Worm (Caenorhabditis elegans) whole organism, L2 larva: ENCODE results near the gene srbc-40.

Experiments
- C34F6.9 ChIP-seq: fragments of 150-350 bp; optimal IDR thresholded peaks from 2 replicates; lab custom pipeline; 2014; ENCODE audit warnings: missing biosample characterization, missing genetic modification characterization
- F13H6.1 ChIP-seq: sonication (generic microtip); optimal IDR thresholded peaks from 2 replicates; lab custom pipeline; 2016; ENCODE audit warnings: missing genetic modification characterization, missing compliant biosample characterization
- R02D3.7 ChIP-seq: fragments of 150-350 bp; optimal IDR thresholded peaks from 2 replicates; lab custom pipeline; 2014; ENCODE audit warnings: missing biosample characterization, missing genetic modification characterization
- Y55F3AM.14 ChIP-seq: fragments of 200-800 bp; sonication (Bioruptor generic); optimal IDR thresholded peaks from 2 replicates; lab custom pipeline; 2018; ENCODE audit warnings: mild to moderate bottlenecking, missing genetic modification characterization, missing compliant biosample characterization
- ZK546.5 ChIP-seq: sonication (generic microtip); optimal IDR thresholded peaks from 2 replicates; lab custom pipeline; 2017; ENCODE audit warnings: missing biosample characterization, missing genetic modification characterization
- alr-1 ChIP-seq: fragments of 150-350 bp; optimal IDR thresholded peaks from 2 replicates; lab custom pipeline; 2014; ENCODE audit warnings: missing biosample characterization, missing genetic modification characterization
- aly-2 ChIP-seq: fragments of 150-350 bp; optimal IDR thresholded peaks from 2 replicates; lab custom pipeline; 2014; ENCODE audit warnings: missing biosample characterization, missing genetic modification characterization
- ama-1 ChIP-seq: fragments of 150-350 bp; optimal IDR thresholded peaks from 2 replicates; lab custom pipeline; 2018; ENCODE audit warnings: inconsistent platforms
- blmp-1 ChIP-seq: sonication (generic microtip); optimal IDR thresholded peaks from 2 replicates; lab custom pipeline; 2017; ENCODE audit warnings: missing genetic modification characterization, mild to moderate bottlenecking, missing compliant biosample characterization, antibody characterized with exemption, moderate library complexity; ENCODE audit not compliant: insufficient read depth
- ceh-16 ChIP-seq: fragments of 150-350 bp; optimal IDR thresholded peaks from 2 replicates; lab custom pipeline; 2014; ENCODE audit warnings: missing biosample characterization, missing genetic modification characterization
- ceh-82 ChIP-seq: fragments of 150-350 bp; optimal IDR thresholded peaks from 2 replicates; lab custom pipeline; 2014; ENCODE audit warnings: missing biosample characterization, missing genetic modification characterization
- crh-2 ChIP-seq: sonication (generic microtip); optimal IDR thresholded peaks from 2 replicates; lab custom pipeline; 2017; ENCODE audit warnings: missing biosample characterization, missing genetic modification characterization
- dmd-4 ChIP-seq: sonication (generic microtip); optimal IDR thresholded peaks from 2 replicates; lab custom pipeline; 2017; ENCODE audit warnings: missing biosample characterization, missing genetic modification characterization
- egl-27 ChIP-seq: sonication (generic microtip); optimal IDR thresholded peaks from 3 replicates; lab custom pipeline; 2017; ENCODE audit warnings: missing biosample characterization, missing genetic modification reagents, missing genetic modification characterization
- elt-1 ChIP-seq: fragments of 150-350 bp; optimal IDR thresholded peaks from 2 replicates; lab custom pipeline; 2014; ENCODE audit warnings: missing biosample characterization, missing genetic modification characterization
- elt-3 ChIP-seq: sonication (generic microtip); optimal IDR thresholded peaks from 2 replicates; lab custom pipeline; 2017; ENCODE audit warnings: missing biosample characterization, missing genetic modification characterization
- fos-1 ChIP-seq: fragments of 150-350 bp; optimal IDR thresholded peaks from 2 replicates; lab custom pipeline; 2014; ENCODE audit warnings: missing biosample characterization, missing genetic modification characterization
- gmeb-1 ChIP-seq: fragments of 150-350 bp; optimal IDR thresholded peaks from 2 replicates; lab custom pipeline; 2014; ENCODE audit warnings: missing biosample characterization, missing genetic modification characterization
- lin-11 ChIP-seq: fragments of 150-350 bp; sonication (generic microtip); optimal IDR thresholded peaks from 2 replicates; lab custom pipeline; 2014; ENCODE audit warnings: missing biosample characterization, missing genetic modification characterization, inconsistent platforms, mixed read lengths
- lin-13 ChIP-seq: fragments of 150-350 bp; optimal IDR thresholded peaks from 2 replicates; lab custom pipeline; 2014; ENCODE audit warnings: missing biosample characterization, missing genetic modification reagents, missing genetic modification characterization
- lsy-2 ChIP-seq, 2 experiments: fragments of 150-350 bp in 1 of 2; sonication (generic microtip) in 1 of 2; optimal IDR thresholded peaks; 2 replicates each; lab custom pipeline; 2014 to 2017; ENCODE audit warnings: missing biosample characterization in 2 of 2, missing genetic modification characterization in 2 of 2
- mab-5 ChIP-seq: fragments of 150-350 bp; optimal IDR thresholded peaks from 2 replicates; lab custom pipeline; 2014; ENCODE audit warnings: missing biosample characterization, missing genetic modification characterization
- mbf-1 ChIP-seq: sonication (generic microtip); optimal IDR thresholded peaks from 2 replicates; lab custom pipeline; 2017; ENCODE audit warnings: missing biosample characterization, missing genetic modification characterization
- mdl-1 ChIP-seq, 2 experiments: fragments of 150-350 bp in 1 of 2; sonication (generic microtip) in 1 of 2; optimal IDR thresholded peaks; 2 replicates each; lab custom pipeline; 2017; ENCODE audit warnings: missing biosample characterization in 2 of 2, missing genetic modification characterization in 2 of 2
- nhr-10 ChIP-seq: sonication (generic microtip); optimal IDR thresholded peaks from 2 replicates; lab custom pipeline; 2017; ENCODE audit warnings: missing biosample characterization, missing genetic modification characterization
- nhr-11 ChIP-seq: fragments of 150-350 bp; optimal IDR thresholded peaks from 2 replicates; lab custom pipeline; 2014; ENCODE audit warnings: missing biosample characterization, missing genetic modification characterization
- nhr-12 ChIP-seq: fragments of 150-350 bp; optimal IDR thresholded peaks from 2 replicates; lab custom pipeline; 2014; ENCODE audit warnings: missing biosample characterization, missing genetic modification characterization
- nhr-129 ChIP-seq: fragments of 150-350 bp; optimal IDR thresholded peaks from 2 replicates; lab custom pipeline; 2014; ENCODE audit warnings: missing biosample characterization, missing genetic modification characterization
- nhr-21 ChIP-seq: fragments of 150-350 bp; optimal IDR thresholded peaks from 2 replicates; lab custom pipeline; 2014; ENCODE audit warnings: missing biosample characterization, missing genetic modification characterization
- nhr-23 ChIP-seq: fragments of 150-350 bp; optimal IDR thresholded peaks from 2 replicates; lab custom pipeline; 2014; ENCODE audit warnings: missing biosample characterization, missing genetic modification reagents, missing genetic modification characterization
- nhr-237 ChIP-seq: fragments of 150-350 bp; optimal IDR thresholded peaks from 2 replicates; lab custom pipeline; 2014; ENCODE audit warnings: missing biosample characterization, missing genetic modification characterization
- nhr-25 ChIP-seq: fragments of 150-350 bp; sonication (generic microtip); optimal IDR thresholded peaks from 3 replicates; lab custom pipeline; 2014; ENCODE audit warnings: missing biosample characterization, missing genetic modification characterization
- nhr-6 ChIP-seq: fragments of 150-350 bp; optimal IDR thresholded peaks from 2 replicates; lab custom pipeline; 2014; ENCODE audit warnings: missing biosample characterization, missing genetic modification characterization
- peb-1 ChIP-seq: fragments of 150-350 bp; optimal IDR thresholded peaks from 2 replicates; lab custom pipeline; 2014; ENCODE audit warnings: missing biosample characterization, missing genetic modification characterization
- sem-4 ChIP-seq: fragments of 150-350 bp; optimal IDR thresholded peaks from 2 replicates; lab custom pipeline; 2014; ENCODE audit warnings: missing biosample characterization, missing genetic modification reagents, missing genetic modification characterization
- sma-3 ChIP-seq: sonication (generic microtip); optimal IDR thresholded peaks from 2 replicates; lab custom pipeline; 2016; ENCODE audit warnings: missing genetic modification reagents, missing genetic modification characterization, missing compliant biosample characterization
- sma-9 ChIP-seq, 2 experiments: fragments of 150-350 bp in 1 of 2; sonication (generic microtip) in 1 of 2; optimal IDR thresholded peaks; 2 replicates each; lab custom pipeline; 2014 to 2016; ENCODE audit warnings: missing genetic modification characterization in 2 of 2, mild to moderate bottlenecking in 1 of 2, missing biosample characterization in 1 of 2, missing compliant biosample characterization in 1 of 2, missing genetic modification reagents in 1 of 2, moderate library complexity in 1 of 2
- snpc-4 ChIP-seq: fragments of 150-350 bp; optimal IDR thresholded peaks from 2 replicates; lab custom pipeline; 2014; ENCODE audit warnings: missing biosample characterization, missing genetic modification characterization
- unc-39 ChIP-seq: fragments of 150-350 bp; optimal IDR thresholded peaks from 2 replicates; lab custom pipeline; 2014; ENCODE audit warnings: missing biosample characterization, missing genetic modification characterization
- unc-55 ChIP-seq: fragments of 150-350 bp; sonication (generic microtip); optimal IDR thresholded peaks from 3 replicates; lab custom pipeline; 2014; ENCODE audit warnings: missing biosample characterization, missing genetic modification reagents, missing genetic modification characterization
- unc-62 ChIP-seq: fragments of 150-350 bp; optimal IDR thresholded peaks from 2 replicates; lab custom pipeline; 2014; ENCODE audit warnings: missing biosample characterization, missing genetic modification reagents, missing genetic modification characterization
- zag-1 ChIP-seq: fragments of 150-350 bp; optimal IDR thresholded peaks from 2 replicates; lab custom pipeline; 2014; ENCODE audit warnings: missing biosample characterization, missing genetic modification characterization
- ztf-1 ChIP-seq: fragments of 200-800 bp; sonication (Bioruptor generic); conservative IDR thresholded peaks from 2 replicates; pipeline ENCODE4 v1.3.6; 2022; ENCODE audit warnings: missing genetic modification characterization, missing compliant biosample characterization
- ztf-11 ChIP-seq: sonication (generic microtip); optimal IDR thresholded peaks from 2 replicates; lab custom pipeline; 2017; ENCODE audit warnings: missing biosample characterization, missing genetic modification characterization
- ztf-4 ChIP-seq: fragments of 150-350 bp; optimal IDR thresholded peaks from 2 replicates; lab custom pipeline; 2014; ENCODE audit warnings: missing biosample characterization, missing genetic modification characterization

The srbc-40 gene

DNA sequence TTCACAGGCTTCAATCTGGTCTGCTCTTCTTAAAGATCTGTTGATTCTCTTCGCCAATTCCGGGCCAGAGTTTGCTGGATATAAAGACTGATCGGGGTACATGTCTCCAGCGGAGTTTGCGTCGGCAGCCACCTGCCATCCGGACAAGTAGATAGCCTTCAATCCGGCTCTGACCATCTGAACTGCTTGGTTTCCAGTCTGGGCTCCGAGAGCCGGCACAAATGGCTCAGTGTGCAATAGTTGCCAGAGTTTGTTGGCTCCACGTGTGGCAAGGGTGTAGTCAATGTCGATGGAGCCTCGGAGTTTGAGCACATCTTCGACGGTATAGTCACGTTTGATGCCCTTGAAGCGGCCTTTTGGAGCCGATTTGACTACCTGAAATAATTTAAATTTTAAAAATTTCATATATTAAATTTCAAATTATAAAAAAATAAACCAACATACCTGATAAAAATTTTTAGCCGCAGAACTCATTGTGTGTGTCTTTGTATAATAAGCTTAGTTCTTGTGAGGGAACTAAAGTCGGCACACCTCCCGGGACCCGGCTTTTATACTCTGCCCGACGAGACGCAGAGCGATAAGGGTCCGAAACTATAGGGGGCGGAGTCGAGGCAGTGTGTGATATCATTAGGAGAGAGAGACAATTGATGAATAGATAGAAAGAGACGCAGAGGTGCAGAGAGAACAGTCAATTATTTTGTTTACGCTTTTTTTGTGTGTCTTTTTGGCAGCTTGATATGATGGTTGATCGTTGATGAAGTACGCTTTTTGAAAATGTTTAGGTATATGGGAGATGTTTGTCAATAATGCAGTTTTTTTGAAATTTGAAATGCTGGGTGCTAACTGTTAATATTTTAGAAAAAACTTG is 8.1 kb upstream of the srbc-40 start, which contains the start of the genes icl-1 and srh-2:
Gene icl-1 (minus strand): TSS at position 521 of the 868 bp plus-strand sequence.
Gene srh-2 (plus strand): TSS at position 818 of the 868 bp plus-strand sequence.
- TF ChIP-seq ztf-1 (0 out of 2 replicates have a peak, but pooled peaks have one; percentile 14), unc-62 (peak; percentile 28), ama-1 (lab: Kevin White, UChicago) (peak; percentile 96), lsy-2 (tag; optimal IDR thresholded peaks at IDR 0.05; lab: Kevin White, UChicago) (peak; percentile 4 to 54), elt-1 (tag; lab: Kevin White, UChicago) (no peak), unc-39 (tag; lab: Kevin White, UChicago) (no peak), crh-2 (tag; lab: Kevin White, UChicago) (peak; percentile 68), elt-3 (no peak), ZK546.5 (tag; lab: Kevin White, UChicago) (no peak), peb-1 (tag; lab: Kevin White, UChicago) (no peak), nhr-129 (tag; lab: Kevin White, UChicago) (peak; percentile 78), nhr-6 (peak; percentile 10), mab-5 (peak; percentile 34), dmd-4 (no peak), Y55F3AM.14 (GFP tag; lab: Kevin White, UChicago) (peak; percentile 81), unc-55 (GFP tag; lab: Kevin White, UChicago) (no peak), nhr-23 (tag; lab: Kevin White, UChicago) (no peak), fos-1 (peak; percentile 22), sma-3 (GFP tag; lab: Kevin White, UChicago) (peak; percentile 66), egl-27 (tag; lab: Kevin White, UChicago) (no peak), sem-4 (tag; lab: Kevin White, UChicago) (peak; percentile 10), nhr-11 (tag; lab: Kevin White, UChicago) (no peak), sma-9 (GFP tag; optimal IDR thresholded peaks at IDR 0.05; lab: Kevin White, UChicago) (peak; percentile 84), sma-9 (tag; optimal IDR thresholded peaks at IDR 0.05; lab: Kevin White, UChicago) (no peak), nhr-25 (tag; lab: Kevin White, UChicago) (peak; percentile 12), lin-11 (peak; percentile 42), ztf-4 (tag; lab: Kevin White, UChicago) (peak; percentile 65), nhr-10 (tag; lab: Kevin White, UChicago) (peak; percentile 19), nhr-21 (peak; percentile 54), lin-13 (GFP tag; lab: Kevin White, UChicago) (peak; percentile 48), mdl-1 (tag; optimal IDR thresholded peaks at IDR 0.05; lab: Kevin White, UChicago) (peak in 1 of 2 experiments; percentile 21), ceh-82 (no peak), alr-1 (tag; lab: Kevin White, UChicago) (no peak), gmeb-1 (tag; lab: Kevin White, UChicago) (peak; percentile 21), F13H6.1 (tag; lab: Kevin White, UChicago) (peak; percentile 83), zag-1 (tag; lab: Kevin White, UChicago) (no peak), C34F6.9 (tag; lab: Kevin White, UChicago) (no peak), blmp-1 (tag; lab: Kevin White, UChicago) (peak; percentile 22)

DNA sequence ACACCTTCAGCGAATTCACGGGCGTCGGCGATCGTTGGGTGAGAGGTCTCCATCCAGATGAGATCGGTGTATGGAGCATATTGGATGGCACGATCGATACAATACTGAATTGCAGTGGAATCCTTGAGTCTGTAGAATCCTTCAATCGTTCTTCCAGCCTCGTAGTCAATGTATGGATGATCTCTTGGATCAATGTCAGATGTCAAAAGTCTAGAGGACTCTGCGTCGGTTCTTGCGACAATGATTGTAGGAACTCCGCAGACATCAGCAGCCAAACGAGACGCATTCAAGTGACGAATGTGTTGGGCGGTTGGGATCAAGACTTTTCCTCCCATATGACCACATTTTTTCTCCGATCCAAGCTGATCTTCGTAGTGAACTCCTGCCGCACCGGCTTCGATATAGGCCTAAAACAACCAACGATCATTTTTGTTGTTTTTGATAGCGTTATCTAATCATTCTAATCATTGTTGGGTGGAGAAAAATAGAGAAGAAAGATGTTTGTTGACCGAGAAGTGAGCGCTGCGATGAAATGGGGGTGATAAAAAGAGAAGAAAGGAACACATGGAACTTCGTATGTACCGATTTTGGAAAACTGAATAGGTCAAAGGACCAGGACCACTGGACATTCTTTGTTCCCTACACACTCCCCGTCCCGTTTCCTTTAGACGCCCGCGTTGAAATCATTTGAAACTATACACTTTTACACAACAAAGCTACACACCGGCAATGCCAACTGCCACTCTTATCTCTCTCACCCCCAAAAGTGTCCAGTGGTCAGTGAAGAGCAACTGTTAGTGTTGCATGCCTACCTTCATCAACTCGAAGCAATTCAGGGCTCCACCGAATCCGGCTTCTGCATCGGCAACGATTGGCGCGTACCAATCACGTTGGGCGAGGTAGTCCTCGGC is 7.2 kb upstream of the srbc-40 start:
- no peak for TF ChIP-seq nhr-237 (tag; lab: Kevin White, UChicago)
- TF ChIP-seq snpc-4: no peak
- TF ChIP-seq ama-1 (lab: Kevin White, UChicago): peak; percentile 76
- TF ChIP-seq mab-5: no peak
- TF ChIP-seq mbf-1 (tag; lab: Kevin White, UChicago): no peak
- TF ChIP-seq elt-3: no peak
- TF ChIP-seq ztf-1: no peak
- no peak for TF ChIP-seq aly-2 (tag; lab: Kevin White, UChicago)
- no peak for TF ChIP-seq R02D3.7 (tag; lab: Kevin White, UChicago)
- TF ChIP-seq ztf-4 (tag; lab: Kevin White, UChicago): no peak
- peak; percentile 1 for TF ChIP-seq fos-1
- no peak for TF ChIP-seq unc-55 (GFP tag; lab: Kevin White, UChicago)
- TF ChIP-seq unc-62: no peak
- no peak for TF ChIP-seq Y55F3AM.14 (GFP tag; lab: Kevin White, UChicago)
- TF ChIP-seq sem-4 (tag; lab: Kevin White, UChicago): no peak
- peak; percentile 24 for TF ChIP-seq crh-2 (tag; lab: Kevin White, UChicago)
- no peak for TF ChIP-seq ceh-16 (tag; lab: Kevin White, UChicago)
- peak; percentile 59 for TF ChIP-seq nhr-6
- no peak for TF ChIP-seq C34F6.9 (tag; lab: Kevin White, UChicago)
- no peak for TF ChIP-seq blmp-1 (tag; lab: Kevin White, UChicago)
- TF ChIP-seq lsy-2 (tag; optimal IDR thresholded peaks at IDR 0.05; lab: Kevin White, UChicago): peak in 1 of 2 experiments; percentile 23
- TF ChIP-seq nhr-21: peak; percentile 41
- TF ChIP-seq F13H6.1 (tag; lab: Kevin White, UChicago): no peak
- TF ChIP-seq ztf-11: no peak
- no peak for TF ChIP-seq nhr-12 (tag; lab: Kevin White, UChicago)
- no peak for TF ChIP-seq elt-1 (tag; lab: Kevin White, UChicago)
- TF ChIP-seq ceh-82: no peak
- TF ChIP-seq lin-13 (GFP tag; lab: Kevin White, UChicago): peak; percentile 48
